Fruit fly (Drosophila melanogaster) whole organism, embryonic: ENCODE data around the gene Clc.

ENCODE experiments used
- B-H2 ChIP-seq: fragments of 200-800 bp; sonication (Bioruptor generic); optimal IDR thresholded peaks from 2 replicates; lab custom pipeline; 2018; ENCODE audit warnings: missing biosample characterization, mild to moderate bottlenecking, missing genetic modification characterization
- Bdp1 ChIP-seq: fragments of 200-800 bp; sonication (Bioruptor generic); optimal IDR thresholded peaks from 3 replicates; lab custom pipeline; 2016; ENCODE audit warnings: missing biosample characterization, missing genetic modification characterization
- CG10654 ChIP-seq: fragments of 200-800 bp; sonication (Bioruptor generic); optimal IDR thresholded peaks from 2 replicates; lab custom pipeline; 2016; ENCODE audit warnings: missing biosample characterization, missing genetic modification characterization
- CG12942 ChIP-seq: fragments of 200-800 bp; sonication (Bioruptor generic); optimal IDR thresholded peaks from 3 replicates; lab custom pipeline; 2016; ENCODE audit warnings: missing biosample characterization, missing genetic modification characterization
- CG14050 ChIP-seq: fragments of 200-800 bp; sonication (Bioruptor generic); IDR thresholded peaks from 3 replicates; pipeline ENCODE4 v1.3.6; 2022; ENCODE audit warnings: missing biosample characterization, missing genetic modification characterization
- CG15011 ChIP-seq: fragments of 200-800 bp; sonication (Bioruptor generic); optimal IDR thresholded peaks from 3 replicates; lab custom pipeline; 2018; ENCODE audit warnings: missing biosample characterization, mild to moderate bottlenecking, missing genetic modification characterization
- CG15073 ChIP-seq: fragments of 200-800 bp; sonication (Bioruptor generic); optimal IDR thresholded peaks from 2 replicates; lab custom pipeline; 2016; ENCODE audit warnings: missing biosample characterization, missing genetic modification characterization
- CG15601 ChIP-seq: fragments of 200-800 bp; sonication (Bioruptor generic); optimal IDR thresholded peaks from 3 replicates; lab custom pipeline; 2019; ENCODE audit warnings: missing biosample characterization, mild to moderate bottlenecking, missing genetic modification characterization, moderate library complexity
- CG1647 ChIP-seq: fragments of 200-800 bp; sonication (Bioruptor generic); optimal IDR thresholded peaks from 3 replicates; lab custom pipeline; 2016; ENCODE audit warnings: missing biosample characterization, missing genetic modification characterization
- CG17186 ChIP-seq: fragments of 200-800 bp; sonication (Bioruptor generic); optimal IDR thresholded peaks from 3 replicates; lab custom pipeline; 2017; ENCODE audit warnings: missing biosample characterization, missing genetic modification reagents, missing genetic modification characterization
- CG17912 ChIP-seq: fragments of 200-800 bp; sonication (Bioruptor generic); optimal IDR thresholded peaks from 2 replicates; lab custom pipeline; 2018; ENCODE audit warnings: missing biosample characterization, mild to moderate bottlenecking, missing genetic modification characterization
- CG18764 ChIP-seq: fragments of 200-800 bp; sonication (Bioruptor generic); optimal IDR thresholded peaks from 3 replicates; lab custom pipeline; 2016; ENCODE audit warnings: missing biosample characterization, missing genetic modification characterization
- CG2712 ChIP-seq: fragments of 200-800 bp; optimal IDR thresholded peaks from 3 replicates; lab custom pipeline; 2019; ENCODE audit warnings: missing biosample characterization, mild to moderate bottlenecking, missing genetic modification characterization, moderate library complexity
- CG3065 ChIP-seq: fragments of 200-800 bp; sonication (Bioruptor generic); optimal IDR thresholded peaks from 2 replicates; lab custom pipeline; 2016; ENCODE audit warnings: missing biosample characterization, missing genetic modification characterization
- CG42726 ChIP-seq: fragments of 200-800 bp; sonication (Bioruptor generic); IDR thresholded peaks from 2 replicates; pipeline ENCODE4 v1.3.6; 2022; ENCODE audit warnings: missing biosample characterization, missing genetic modification characterization; ENCODE audit not compliant: partially characterized antibody
- CG4282 ChIP-seq: fragments of 200-800 bp; sonication (Bioruptor generic); optimal IDR thresholded peaks from 2 replicates; lab custom pipeline; 2016; ENCODE audit warnings: missing biosample characterization, missing genetic modification characterization
- CG4617 ChIP-seq: fragments of 200-800 bp; sonication (Bioruptor generic); optimal IDR thresholded peaks from 3 replicates; lab custom pipeline; 2016; ENCODE audit warnings: missing biosample characterization, missing genetic modification characterization, borderline replicate concordance
- CG4707 ChIP-seq: fragments of 200-800 bp; sonication (Bioruptor generic); optimal IDR thresholded peaks from 2 replicates; lab custom pipeline; 2018; ENCODE audit warnings: missing biosample characterization, mild to moderate bottlenecking, missing genetic modification characterization, moderate library complexity
- CG5180 ChIP-seq: fragments of 200-800 bp; sonication (Bioruptor generic); optimal IDR thresholded peaks from 3 replicates; lab custom pipeline; 2017; ENCODE audit warnings: missing biosample characterization, missing genetic modification characterization, mild to moderate bottlenecking, moderate library complexity, missing genetic modification reagents
- CG6175 ChIP-seq: fragments of 200-800 bp; sonication (Bioruptor generic); IDR thresholded peaks from 3 replicates; pipeline ENCODE4 v1.3.6; 2022; ENCODE audit warnings: missing biosample characterization, missing genetic modification characterization
- CG6272 ChIP-seq: fragments of 200-800 bp; sonication (Bioruptor generic); IDR thresholded peaks from 2 replicates; pipeline ENCODE4 v1.3.6; 2022; ENCODE audit warnings: missing biosample characterization, missing genetic modification characterization
- CG6689 ChIP-seq: fragments of 200-800 bp; sonication (Bioruptor generic); IDR thresholded peaks from 2 replicates; pipeline ENCODE4 v1.3.6; 2022; ENCODE audit warnings: missing biosample characterization, missing genetic modification characterization
- CG8089 ChIP-seq: fragments of 200-800 bp; sonication (Bioruptor generic); optimal IDR thresholded peaks from 3 replicates; lab custom pipeline; 2016; ENCODE audit warnings: missing biosample characterization, missing genetic modification characterization
- CG9215 ChIP-seq: fragments of 200-800 bp; sonication (Bioruptor generic); IDR thresholded peaks from 2 replicates; pipeline ENCODE4 v1.3.6; 2022; ENCODE audit warnings: missing biosample characterization, missing genetic modification characterization
- CG9932 ChIP-seq: fragments of 200-800 bp; sonication (Bioruptor generic); IDR thresholded peaks from 2 replicates; pipeline ENCODE4 v1.3.6; 2022; ENCODE audit warnings: missing biosample characterization, missing genetic modification characterization
- Dbx ChIP-seq: fragments of 200-800 bp; sonication (Bioruptor generic); IDR thresholded peaks from 3 replicates; pipeline ENCODE4 v1.3.6; 2022; ENCODE audit warnings: missing biosample characterization, missing genetic modification characterization
- E2f1 ChIP-seq: fragments of 200-800 bp; sonication (Bioruptor generic); IDR thresholded peaks from 2 replicates; pipeline ENCODE4 v1.3.6; 2022; ENCODE audit warnings: missing biosample characterization, missing genetic modification characterization
- GATAe ChIP-seq: fragments of 200-800 bp; sonication (Bioruptor generic); conservative IDR thresholded peaks from 2 replicates; pipeline ENCODE4 v1.3.6; 2022; ENCODE audit warnings: missing biosample characterization, missing genetic modification characterization
- Hmx ChIP-seq: fragments of 200-800 bp; sonication (Bioruptor generic); optimal IDR thresholded peaks from 2 replicates; lab custom pipeline; 2016; ENCODE audit warnings: missing biosample characterization, missing genetic modification characterization
- Lhr ChIP-seq: fragments of 200-800 bp; sonication (Bioruptor generic); optimal IDR thresholded peaks from 3 replicates; lab custom pipeline; 2017; ENCODE audit warnings: mild to moderate bottlenecking, missing biosample characterization, missing genetic modification reagents, missing genetic modification characterization
- Stat92E ChIP-seq, 3 experiments: fragments of >200 bp in 2 of 3; fragments of 200-800 bp in 1 of 3; sonication (Bioruptor generic) in 1 of 3; optimal IDR thresholded peaks; 2 replicates each; lab custom pipeline; 2017 to 2019; ENCODE audit warnings: missing biosample characterization in 3 of 3, missing genetic modification characterization in 3 of 3, mild to moderate bottlenecking in 1 of 3, moderate library complexity in 1 of 3
- Tbp ChIP-seq: fragments of >200 bp; optimal IDR thresholded peaks from 2 replicates; lab custom pipeline; 2018; ENCODE audit warnings: missing biosample characterization, missing genetic modification characterization
- ap ChIP-seq: fragments of 200-800 bp; sonication (Bioruptor generic); IDR thresholded peaks from 2 replicates; pipeline ENCODE4 v1.3.6; 2022; ENCODE audit warnings: missing biosample characterization, missing genetic modification characterization
- cas ChIP-seq: fragments of 200-800 bp; sonication (Bioruptor generic); IDR thresholded peaks from 2 replicates; pipeline ENCODE4 v1.3.6; 2022; ENCODE audit warnings: missing biosample characterization, missing genetic modification characterization
- caup ChIP-seq: fragments of 200-800 bp; sonication (Bioruptor generic); optimal IDR thresholded peaks from 3 replicates; lab custom pipeline; 2017; ENCODE audit warnings: missing biosample characterization, mild to moderate bottlenecking, missing genetic modification characterization, moderate library complexity; ENCODE audit not compliant: severe bottlenecking
- chm ChIP-seq: fragments of 200-800 bp; sonication (Bioruptor generic); IDR thresholded peaks from 2 replicates; pipeline ENCODE4 v1.3.6; 2022; ENCODE audit warnings: missing biosample characterization, missing genetic modification characterization
- corto ChIP-seq: fragments of 200-800 bp; sonication (Bioruptor generic); optimal IDR thresholded peaks from 2 replicates; lab custom pipeline; 2016; ENCODE audit warnings: missing biosample characterization, mild to moderate bottlenecking, missing genetic modification characterization, moderate library complexity
- eve ChIP-seq, 2 experiments: fragments of >200 bp; optimal IDR thresholded peaks; 2 replicates each; lab custom pipeline; 2017; ENCODE audit warnings: missing biosample characterization in 2 of 2, missing genetic modification characterization in 2 of 2
- fd64A ChIP-seq: fragments of 200-800 bp; sonication (Bioruptor generic); optimal IDR thresholded peaks from 3 replicates; lab custom pipeline; 2018; ENCODE audit warnings: missing biosample characterization, mild to moderate bottlenecking, missing genetic modification characterization
- fru ChIP-seq: fragments of >200 bp; optimal IDR thresholded peaks from 2 replicates; lab custom pipeline; 2017
- hb ChIP-seq: fragments of 200-800 bp; sonication (Bioruptor generic); IDR thresholded peaks from 3 replicates; pipeline ENCODE4 v1.3.6; 2022; ENCODE audit warnings: missing biosample characterization, missing genetic modification characterization; ENCODE audit not compliant: partially characterized antibody
- jing ChIP-seq: fragments of 200-800 bp; sonication (Bioruptor generic); optimal IDR thresholded peaks from 2 replicates; lab custom pipeline; 2018; ENCODE audit warnings: missing biosample characterization, mild to moderate bottlenecking, missing genetic modification characterization
- kni ChIP-seq: fragments of 200-800 bp; sonication (Bioruptor generic); optimal IDR thresholded peaks from 3 replicates; lab custom pipeline; 2017; ENCODE audit warnings: mild to moderate bottlenecking, missing biosample characterization, missing genetic modification reagents, missing genetic modification characterization
- mld ChIP-seq: fragments of 200-800 bp; sonication (Bioruptor generic); IDR thresholded peaks from 3 replicates; pipeline ENCODE4 v1.3.6; 2022; ENCODE audit warnings: missing biosample characterization, missing genetic modification characterization; ENCODE audit not compliant: partially characterized antibody
- nerfin-2 ChIP-seq: fragments of 200-800 bp; sonication (Bioruptor generic); IDR thresholded peaks from 2 replicates; pipeline ENCODE4 v1.3.6; 2022; ENCODE audit warnings: missing biosample characterization, missing genetic modification characterization; ENCODE audit not compliant: partially characterized antibody
- otp ChIP-seq: fragments of 200-800 bp; sonication (Bioruptor generic); IDR thresholded peaks from 3 replicates; pipeline ENCODE4, ENCODE4 v1.3.6; 2022; ENCODE audit warnings: missing biosample characterization, missing genetic modification characterization
- rib ChIP-seq: fragments of 200-800 bp; sonication (Bioruptor generic); IDR thresholded peaks from 2 replicates; pipeline ENCODE4 v1.3.6; 2022; ENCODE audit warnings: missing biosample characterization, missing genetic modification characterization
- slou ChIP-seq: fragments of 200-800 bp; sonication (Bioruptor generic); optimal IDR thresholded peaks from 3 replicates; lab custom pipeline; 2016; ENCODE audit warnings: missing biosample characterization, missing genetic modification characterization
- sob ChIP-seq: fragments of 200-800 bp; sonication (Bioruptor generic); IDR thresholded peaks from 2 replicates; pipeline ENCODE4 v1.3.6; 2022; ENCODE audit warnings: missing biosample characterization, missing genetic modification characterization
- sqz ChIP-seq: fragments of 200-800 bp; sonication (Bioruptor generic); optimal IDR thresholded peaks from 3 replicates; lab custom pipeline; 2018; ENCODE audit warnings: missing biosample characterization, mild to moderate bottlenecking, missing genetic modification characterization
- sr ChIP-seq: fragments of 200-800 bp; sonication (Bioruptor generic); IDR thresholded peaks from 3 replicates; pipeline ENCODE4 v1.3.6; 2022; ENCODE audit warnings: missing biosample characterization, missing genetic modification characterization
- wdn ChIP-seq: fragments of 200-800 bp; sonication (Bioruptor generic); IDR thresholded peaks from 2 replicates; pipeline ENCODE4 v1.3.6; 2022; ENCODE audit warnings: missing biosample characterization, missing genetic modification characterization

Gene Clc

dm6 chr3L:20195875-20196274 lies 45.0 kb upstream of the Clc start (continued):
- TF ChIP-seq slou: no peak
- no peak for TF ChIP-seq Stat92E (GFP tag; optimal IDR thresholded peaks at IDR 0.05; lab: Kevin White, UChicago)
- peak; percentile 58; the same call in 1 of the 3 replicates for TF ChIP-seq otp (GFP tag; lab: Robert Waterston, UW)
- TF ChIP-seq GATAe (GFP tag; lab: Robert Waterston, UW): no peak
- no peak for TF ChIP-seq CG15011
- TF ChIP-seq Hmx (GFP tag; lab: Kevin White, UChicago): no peak
- TF ChIP-seq CG15073 (GFP tag; lab: Kevin White, UChicago): no peak
- no peak for TF ChIP-seq cas (GFP tag; lab: Robert Waterston, UW)
- TF ChIP-seq wdn (GFP tag; lab: Robert Waterston, UW): no peak
- TF ChIP-seq CG6689 (GFP tag; lab: Robert Waterston, UW): peak; percentile 69
- TF ChIP-seq CG6175 (GFP tag; lab: Robert Waterston, UW): no peak
- TF ChIP-seq sob (GFP tag; lab: Robert Waterston, UW): peak; percentile 57; the same call in 1 of the 2 replicates
- peak in 1 of 2 experiments; percentile 69 for TF ChIP-seq eve (GFP tag; optimal IDR thresholded peaks at IDR 0.05; lab: Kevin White, UChicago)
- peak; percentile 46; the same call in 1 of the 3 replicates for TF ChIP-seq CG14050 (GFP tag; lab: Robert Waterston, UW)
- TF ChIP-seq chm (GFP tag; lab: Robert Waterston, UW): peak; percentile 67; the same call in 1 of the 2 replicates
- no peak for TF ChIP-seq Dbx
- TF ChIP-seq B-H2 (GFP tag; lab: Kevin White, UChicago): no peak
- no peak for TF ChIP-seq CG9932 (GFP tag; lab: Robert Waterston, UW)
- TF ChIP-seq CG12942 (GFP tag; lab: Kevin White, UChicago): peak; percentile 26
- no peak for TF ChIP-seq fru (lab: Kevin White, UChicago)
- peak; percentile 8 for TF ChIP-seq fd64A (GFP tag; lab: Kevin White, UChicago)
- TF ChIP-seq rib (GFP tag; lab: Robert Waterston, UW): no peak
- TF ChIP-seq Tbp (GFP tag; lab: Kevin White, UChicago): no peak
- no peak for TF ChIP-seq caup
- no peak for TF ChIP-seq E2f1 (GFP tag; lab: Robert Waterston, UW)
- TF ChIP-seq CG8089 (GFP tag; lab: Kevin White, UChicago): peak; percentile 42
- peak; percentile 52 for TF ChIP-seq ap (GFP tag; lab: Robert Waterston, UW)
- TF ChIP-seq hb: no peak
- no peak for TF ChIP-seq corto (GFP tag; lab: Kevin White, UChicago)
- peak; percentile 34 for TF ChIP-seq kni (GFP tag; lab: Kevin White, UChicago)
- no peak for TF ChIP-seq CG9215 (GFP tag; lab: Robert Waterston, UW)
- TF ChIP-seq CG5180 (GFP tag; lab: Kevin White, UChicago): peak; percentile 53
- peak; percentile 34 for TF ChIP-seq CG18764
- TF ChIP-seq CG4707: peak; percentile 41
- TF ChIP-seq CG1647 (GFP tag; lab: Kevin White, UChicago): peak; percentile 37
- peak; percentile 41 for TF ChIP-seq CG3065 (GFP tag; lab: Kevin White, UChicago)
- peak; percentile 12 for TF ChIP-seq Bdp1
- TF ChIP-seq CG17186 (GFP tag; lab: Kevin White, UChicago): no peak
- peak; percentile 8 for TF ChIP-seq CG4617 (GFP tag; lab: Kevin White, UChicago)
- TF ChIP-seq CG15601 (tag; lab: Kevin White, UChicago): peak; percentile 50
- TF ChIP-seq jing (GFP tag; lab: Kevin White, UChicago): peak; percentile 46
- TF ChIP-seq CG2712: peak; percentile 81
- no peak for TF ChIP-seq sr (GFP tag; lab: Robert Waterston, UW)
- TF ChIP-seq mld: no peak
- no peak for TF ChIP-seq CG4282 (GFP tag; lab: Kevin White, UChicago)
- TF ChIP-seq CG6272 (GFP tag; lab: Robert Waterston, UW): peak; percentile 59; the same call in 1 of the 2 replicates
- no peak for TF ChIP-seq CG42726 (GFP tag; lab: Robert Waterston, UW)
- TF ChIP-seq CG10654 (GFP tag; lab: Kevin White, UChicago): no peak
- TF ChIP-seq Lhr: peak; percentile 5
- no peak for TF ChIP-seq sqz (GFP tag; lab: Kevin White, UChicago)
- no peak for TF ChIP-seq CG17912 (GFP tag; lab: Kevin White, UChicago)
- no peak for TF ChIP-seq nerfin-2
